Worm (Caenorhabditis elegans): ENCODE data around the gene cwp-1.

The cwp-1 gene

DNA sequence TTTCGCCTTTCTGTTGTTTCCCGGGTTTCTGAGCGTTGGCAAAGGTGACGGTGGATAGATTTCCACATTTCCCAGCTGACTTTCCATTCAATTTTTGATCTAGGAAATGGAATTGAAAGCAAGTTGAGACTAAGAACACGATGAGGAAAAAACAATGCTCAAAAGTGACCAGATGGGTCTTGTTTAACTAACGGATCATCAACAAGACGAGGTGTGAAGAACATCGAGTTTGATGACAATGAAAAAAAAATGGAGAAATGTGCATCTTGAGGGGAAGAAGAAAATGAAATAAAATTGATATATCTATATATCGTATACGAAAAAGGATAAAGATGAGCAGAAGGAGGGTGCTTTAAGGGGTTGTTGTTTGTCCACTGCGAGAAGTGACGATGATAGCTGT, 36.5 kb upstream of the cwp-1 start, which contains the start of gene T19H12.6:
Gene T19H12.6 (minus strand): TSS at position 101 of the 400 bp plus-strand sequence.
- TF ChIP-seq ama-1 (optimal IDR thresholded peaks at IDR 0.05) (no peak), tbx-11 (GFP tag; IDR thresholded peaks at IDR 0.05) (no peak), scrt-1 (GFP tag; IDR thresholded peaks at IDR 0.05) (no peak), tbx-37 (GFP tag; conservative IDR thresholded peaks at IDR 0.05) (no peak), ceh-13 (GFP tag; optimal IDR thresholded peaks at IDR 0.05) (no peak), F13C5.2 (tag; optimal IDR thresholded peaks at IDR 0.05) (no peak), hmg-4 (GFP tag; optimal IDR thresholded peaks at IDR 0.05) (no peak), hmbx-1 (tag; optimal IDR thresholded peaks at IDR 0.05) (no peak), B0310.2 (tag; optimal IDR thresholded peaks at IDR 0.05) (no peak), sea-1 (GFP tag; conservative IDR thresholded peaks at IDR 0.05) (no peak), ets-7 (tag; optimal IDR thresholded peaks at IDR 0.05) (no peak), pes-1 (GFP tag; IDR thresholded peaks at IDR 0.05) (no peak), tra-4 (tag; optimal IDR thresholded peaks at IDR 0.05) (no peak), flt-1 (GFP tag; IDR thresholded peaks at IDR 0.05) (no peak)

DNA sequence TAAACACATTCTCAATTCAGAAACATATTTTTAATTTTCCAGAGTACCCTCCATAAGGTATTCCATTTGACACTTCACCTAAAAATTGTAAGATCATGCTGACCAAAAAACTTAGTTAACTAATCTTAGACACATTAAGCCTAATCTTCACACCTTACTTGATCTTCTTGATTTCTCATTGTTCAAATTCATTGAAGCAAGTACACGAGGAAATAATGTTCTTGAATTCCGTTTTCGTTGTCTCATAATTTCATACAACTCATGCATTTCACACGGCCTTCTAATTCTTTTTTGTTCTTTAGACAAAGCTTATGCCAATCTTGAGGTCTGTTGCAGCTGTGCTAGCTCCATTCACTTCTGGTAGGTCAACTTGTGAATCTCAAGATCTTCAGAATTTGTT, 30.9 kb upstream of the cwp-1 start, which contains the start of gene srd-33:
Gene srd-33 (plus strand): TSS at position 301 of the 400 bp plus-strand sequence.
- no peak for TF ChIP-seq B0310.2 (tag; optimal IDR thresholded peaks at IDR 0.05)
- no peak for TF ChIP-seq F13C5.2 (tag; optimal IDR thresholded peaks at IDR 0.05)
- no peak for TF ChIP-seq flt-1 (GFP tag; IDR thresholded peaks at IDR 0.05)
- TF ChIP-seq ceh-13 (GFP tag; optimal IDR thresholded peaks at IDR 0.05): no peak
- TF ChIP-seq aly-1 (tag; optimal IDR thresholded peaks at IDR 0.05): no peak
- TF ChIP-seq scrt-1 (GFP tag; IDR thresholded peaks at IDR 0.05): no peak
- TF ChIP-seq hnd-1 (tag; optimal IDR thresholded peaks at IDR 0.05): no peak
- no peak for TF ChIP-seq tbx-37 (GFP tag; conservative IDR thresholded peaks at IDR 0.05)
- TF ChIP-seq tbx-11 (GFP tag; IDR thresholded peaks at IDR 0.05): no peak
- TF ChIP-seq sea-1 (GFP tag; conservative IDR thresholded peaks at IDR 0.05): no peak
- no peak for TF ChIP-seq hmg-4 (GFP tag; optimal IDR thresholded peaks at IDR 0.05)
- no peak for TF ChIP-seq hmbx-1 (tag; optimal IDR thresholded peaks at IDR 0.05)

DNA sequence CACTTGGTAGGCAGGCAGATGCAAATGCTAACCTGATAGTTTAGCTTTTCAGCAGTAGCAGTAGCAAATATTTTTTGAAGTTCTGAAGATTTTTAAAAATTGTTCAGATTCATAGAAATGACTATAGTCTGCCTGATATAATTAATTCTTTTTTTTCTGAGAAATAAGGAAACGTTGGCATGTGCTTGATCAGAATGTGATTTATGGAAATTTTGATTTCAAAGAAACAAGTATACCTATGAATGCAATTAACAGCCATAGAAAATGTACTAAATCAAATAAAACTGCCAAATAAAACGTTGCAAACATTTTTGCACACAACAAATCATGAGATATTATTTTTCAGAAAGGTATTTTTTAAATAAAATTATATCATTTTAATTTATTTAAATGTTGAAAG, 29.5 kb upstream of the cwp-1 start:
- TF ChIP-seq scrt-1 (GFP tag; IDR thresholded peaks at IDR 0.05): no peak
- TF ChIP-seq tra-4 (tag; optimal IDR thresholded peaks at IDR 0.05): no peak
- no peak for TF ChIP-seq tbx-11 (GFP tag; IDR thresholded peaks at IDR 0.05)
- TF ChIP-seq sea-1 (GFP tag; conservative IDR thresholded peaks at IDR 0.05): no peak
- no peak for TF ChIP-seq pes-1 (GFP tag; IDR thresholded peaks at IDR 0.05)
- no peak for TF ChIP-seq ceh-36 (tag; optimal IDR thresholded peaks at IDR 0.05)

DNA sequence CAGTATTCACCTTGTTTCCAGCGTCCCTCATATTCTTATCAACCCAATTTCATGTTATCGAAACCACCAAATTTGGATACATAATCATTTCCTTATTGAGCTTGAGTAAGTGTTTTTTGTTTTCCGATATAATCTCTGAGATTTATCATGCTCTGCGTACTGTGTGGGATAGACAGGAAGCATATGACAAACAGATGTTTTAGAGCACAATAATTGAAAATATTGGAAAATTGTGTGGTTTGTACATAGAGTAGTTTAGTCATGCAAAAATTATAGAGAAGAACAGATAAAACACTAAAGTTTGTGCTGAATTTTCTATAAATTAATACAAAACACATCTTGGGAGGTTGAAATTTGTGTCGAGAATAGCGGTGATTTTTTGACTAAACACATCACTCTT, 27.6 kb upstream of the cwp-1 start:
- TF ChIP-seq flt-1 (GFP tag; IDR thresholded peaks at IDR 0.05) (no peak), tbx-11 (GFP tag; IDR thresholded peaks at IDR 0.05) (no peak), ama-1 (optimal IDR thresholded peaks at IDR 0.05) (no peak), hmg-4 (GFP tag; optimal IDR thresholded peaks at IDR 0.05) (no peak), ets-7 (tag; optimal IDR thresholded peaks at IDR 0.05) (no peak), ceh-13 (GFP tag; optimal IDR thresholded peaks at IDR 0.05) (no peak), tra-4 (tag; optimal IDR thresholded peaks at IDR 0.05) (no peak)

DNA sequence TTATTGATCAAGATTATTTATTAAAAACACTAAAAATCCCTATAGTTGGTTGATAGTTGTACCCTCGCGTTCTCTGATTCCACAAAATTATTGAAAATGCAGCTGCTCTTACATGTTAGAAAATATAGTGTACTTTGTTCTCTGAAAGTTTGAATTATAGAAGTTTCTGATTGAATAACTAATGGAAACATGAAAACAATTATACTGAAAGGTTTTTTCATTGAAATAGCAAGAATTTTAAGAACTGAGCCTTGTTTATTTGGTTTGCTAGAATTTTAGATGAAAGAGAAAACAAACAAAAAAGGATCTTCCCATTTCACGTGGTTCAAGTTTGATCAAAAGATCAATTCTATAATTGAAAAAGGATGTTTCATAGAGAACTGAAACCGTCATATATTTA, 26.5 kb upstream of the cwp-1 start:
- TF ChIP-seq hmbx-1 (tag; optimal IDR thresholded peaks at IDR 0.05) (no peak), sea-1 (GFP tag; conservative IDR thresholded peaks at IDR 0.05) (no peak), tbx-37 (GFP tag; conservative IDR thresholded peaks at IDR 0.05) (no peak), ceh-36 (tag; optimal IDR thresholded peaks at IDR 0.05) (no peak), pes-1 (GFP tag; IDR thresholded peaks at IDR 0.05) (no peak), scrt-1 (GFP tag; IDR thresholded peaks at IDR 0.05) (no peak), aly-1 (tag; optimal IDR thresholded peaks at IDR 0.05) (no peak), hmg-4 (GFP tag; optimal IDR thresholded peaks at IDR 0.05) (no peak), tbx-11 (GFP tag; IDR thresholded peaks at IDR 0.05) (no peak), B0310.2 (tag; optimal IDR thresholded peaks at IDR 0.05) (no peak), hnd-1 (tag; optimal IDR thresholded peaks at IDR 0.05) (no peak), ama-1 (optimal IDR thresholded peaks at IDR 0.05) (no peak), ceh-13 (GFP tag; optimal IDR thresholded peaks at IDR 0.05) (no peak), tra-4 (tag; optimal IDR thresholded peaks at IDR 0.05) (no peak), flt-1 (GFP tag; IDR thresholded peaks at IDR 0.05) (no peak), F13C5.2 (tag; optimal IDR thresholded peaks at IDR 0.05) (no peak), ets-7 (tag; optimal IDR thresholded peaks at IDR 0.05) (no peak)

DNA sequence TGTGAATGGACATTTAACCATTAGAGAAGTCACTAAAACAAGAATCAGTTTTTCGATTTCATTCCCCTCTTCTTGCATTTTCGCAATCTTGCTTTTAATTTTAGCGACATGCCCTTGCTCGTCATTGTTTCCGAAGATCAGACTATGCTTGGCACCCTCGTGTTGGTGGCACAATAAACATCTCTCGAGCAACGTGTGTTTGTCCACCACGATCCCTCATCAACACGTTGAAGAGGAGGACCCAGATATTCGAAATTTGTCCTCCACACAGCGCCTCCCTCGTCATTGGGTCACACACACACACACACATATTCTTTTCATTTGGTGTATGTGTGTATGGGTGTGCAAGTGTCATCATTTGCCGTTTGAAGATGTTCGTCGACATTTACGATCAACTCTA, 24.3 kb upstream of the cwp-1 start, which contains the start of gene srd-32:
Gene srd-32 (plus strand): TSS at position 301 of the 400 bp plus-strand sequence.
- no peak for TF ChIP-seq flt-1 (GFP tag; IDR thresholded peaks at IDR 0.05)
- no peak for TF ChIP-seq scrt-1 (GFP tag; IDR thresholded peaks at IDR 0.05)

DNA sequence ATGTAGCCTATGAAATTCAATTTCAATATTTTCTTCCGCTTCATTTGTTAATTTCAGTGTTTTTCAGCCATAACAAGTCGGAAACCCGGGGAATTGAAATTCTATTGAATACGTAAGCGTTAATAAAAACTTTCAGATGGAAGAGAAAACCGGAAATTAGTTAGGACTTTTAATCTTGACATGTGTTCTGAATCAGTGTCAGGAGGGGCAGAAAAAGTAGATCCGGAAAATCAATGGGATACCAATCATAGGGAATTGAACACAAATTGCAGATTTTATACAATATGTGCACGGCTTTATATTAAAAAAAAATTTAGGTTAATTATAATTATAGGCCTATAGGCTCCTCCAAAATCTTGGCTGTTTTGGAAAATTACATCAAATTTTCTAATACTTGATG, 23.3 kb upstream of the cwp-1 start:
- no peak for TF ChIP-seq tra-4 (tag; optimal IDR thresholded peaks at IDR 0.05)
- no peak for TF ChIP-seq ceh-36 (tag; optimal IDR thresholded peaks at IDR 0.05)
- TF ChIP-seq tbx-37 (GFP tag; conservative IDR thresholded peaks at IDR 0.05): no peak
- no peak for TF ChIP-seq flt-1 (GFP tag; IDR thresholded peaks at IDR 0.05)
- TF ChIP-seq hmbx-1 (tag; optimal IDR thresholded peaks at IDR 0.05): no peak
- TF ChIP-seq pes-1 (GFP tag; IDR thresholded peaks at IDR 0.05): no peak
- no peak for TF ChIP-seq B0310.2 (tag; optimal IDR thresholded peaks at IDR 0.05)
- TF ChIP-seq ceh-13 (GFP tag; optimal IDR thresholded peaks at IDR 0.05): no peak

DNA sequence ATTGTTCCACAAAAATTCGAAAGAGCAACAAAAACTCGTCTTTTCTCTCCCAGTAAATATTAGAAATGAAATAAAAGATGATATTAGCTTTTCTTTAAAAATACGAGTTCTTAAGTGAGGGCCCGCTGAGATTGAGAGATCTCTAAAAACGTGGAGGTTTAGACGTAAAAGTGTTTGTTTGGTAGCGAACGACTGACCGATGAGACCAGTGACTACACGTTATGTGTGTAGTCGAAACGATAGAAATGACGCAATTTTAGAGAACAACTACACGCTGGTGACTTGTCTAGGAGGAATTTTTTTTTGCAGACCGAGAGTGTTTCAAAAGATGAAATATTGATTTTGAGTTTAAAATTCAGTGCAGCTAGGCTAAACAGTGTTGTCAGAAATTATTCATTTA, 21.7 kb upstream of the cwp-1 start, which contains the start of gene C37H5.13:
Gene C37H5.13 (minus strand): TSS at position 229 of the 400 bp plus-strand sequence.
- no peak for TF ChIP-seq aly-1 (tag; optimal IDR thresholded peaks at IDR 0.05)
- no peak for TF ChIP-seq ama-1 (optimal IDR thresholded peaks at IDR 0.05)
- no peak for TF ChIP-seq tra-4 (tag; optimal IDR thresholded peaks at IDR 0.05)
- no peak for TF ChIP-seq hmg-4 (GFP tag; optimal IDR thresholded peaks at IDR 0.05)
- TF ChIP-seq pes-1 (GFP tag; IDR thresholded peaks at IDR 0.05): no peak
- no peak for TF ChIP-seq B0310.2 (tag; optimal IDR thresholded peaks at IDR 0.05)
- no peak for TF ChIP-seq ceh-36 (tag; optimal IDR thresholded peaks at IDR 0.05)
- no peak for TF ChIP-seq ceh-13 (GFP tag; optimal IDR thresholded peaks at IDR 0.05)
- TF ChIP-seq sea-1 (GFP tag; conservative IDR thresholded peaks at IDR 0.05): no peak
- TF ChIP-seq tbx-37 (GFP tag; conservative IDR thresholded peaks at IDR 0.05): no peak
- no peak for TF ChIP-seq hmbx-1 (tag; optimal IDR thresholded peaks at IDR 0.05)
- TF ChIP-seq hnd-1 (tag; optimal IDR thresholded peaks at IDR 0.05): no peak
- TF ChIP-seq F13C5.2 (tag; optimal IDR thresholded peaks at IDR 0.05): no peak
- TF ChIP-seq ets-7 (tag; optimal IDR thresholded peaks at IDR 0.05): no peak
- no peak for TF ChIP-seq flt-1 (GFP tag; IDR thresholded peaks at IDR 0.05)

Measured in whole organism, early embryonic.